Worm (Caenorhabditis elegans): ENCODE measurements around the gene F54H12.5.
A peak's percentile ranks its signal among the peaks of the same experiment; 100 is the strongest.

DNA sequence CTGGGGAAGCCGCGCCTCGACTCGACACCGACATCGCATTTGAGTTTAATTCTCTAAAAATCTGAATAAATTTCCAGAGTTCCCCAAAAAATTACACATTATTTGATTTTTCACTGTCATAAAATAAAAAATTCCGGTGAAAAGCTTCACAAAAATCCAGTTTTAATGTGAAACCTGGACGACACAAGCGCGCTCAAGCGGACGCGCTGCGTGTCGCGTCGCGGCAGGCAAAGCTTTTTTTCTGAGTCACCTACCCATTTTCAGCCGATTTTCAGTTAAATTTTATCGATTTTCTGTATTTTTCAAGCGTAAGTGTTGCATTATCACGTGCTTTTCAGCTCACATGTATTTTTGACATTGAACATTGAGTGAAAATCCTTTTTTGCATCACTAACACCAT lies 37.8 kb upstream of the F54H12.5 start, which contains the start of gene cit-1.1:
- no peak for TF ChIP-seq zag-1 (tag; optimal IDR thresholded peaks at IDR 0.05)
- no peak for TF ChIP-seq nhr-6 (tag; optimal IDR thresholded peaks at IDR 0.05)
- no peak for TF ChIP-seq blmp-1 (tag; optimal IDR thresholded peaks at IDR 0.05; ENCODE audit: insufficient read depth)
- no peak for TF ChIP-seq ceh-82 (tag; optimal IDR thresholded peaks at IDR 0.05)
- TF ChIP-seq F13H6.1 (tag; optimal IDR thresholded peaks at IDR 0.05): no peak
- no peak for TF ChIP-seq unc-39 (tag; optimal IDR thresholded peaks at IDR 0.05)
- TF ChIP-seq lin-39 (tag; optimal IDR thresholded peaks at IDR 0.05): no peak
- peak; percentile 54 for TF ChIP-seq ama-1 (optimal IDR thresholded peaks at IDR 0.05)
- no peak for TF ChIP-seq ztf-11 (tag; optimal IDR thresholded peaks at IDR 0.05)
- TF ChIP-seq R02D3.7 (tag; optimal IDR thresholded peaks at IDR 0.05): no peak
- TF ChIP-seq snpc-4 (tag; optimal IDR thresholded peaks at IDR 0.05): no peak

Measured in whole organism, L2 larva.